Worm (Caenorhabditis elegans) whole organism, L3 larva: Measurements from ENCODE around the gene mlcd-1.

Experiments used
- R02D3.7 ChIP-seq: fragments of 150-350 bp; optimal IDR thresholded peaks from 2 replicates; lab custom pipeline; 2014; ENCODE audit warnings: missing biosample characterization, missing genetic modification characterization
- ZK546.5 ChIP-seq: sonication (generic microtip); optimal IDR thresholded peaks from 2 replicates; lab custom pipeline; 2017; ENCODE audit warnings: missing biosample characterization, missing genetic modification characterization
- ceh-16 ChIP-seq: sonication (generic microtip); optimal IDR thresholded peaks from 2 replicates; lab custom pipeline; 2017; ENCODE audit warnings: missing biosample characterization, missing genetic modification characterization
- ceh-28 ChIP-seq: fragments of 150-350 bp; optimal IDR thresholded peaks from 2 replicates; lab custom pipeline; 2014; ENCODE audit warnings: missing biosample characterization, missing genetic modification reagents, missing genetic modification characterization
- ceh-82 ChIP-seq: fragments of 150-350 bp; optimal IDR thresholded peaks from 2 replicates; lab custom pipeline; 2014; ENCODE audit warnings: missing biosample characterization, missing genetic modification characterization
- ceh-9 ChIP-seq: sonication (generic microtip); optimal IDR thresholded peaks from 2 replicates; lab custom pipeline; 2018; ENCODE audit warnings: missing biosample characterization, missing genetic modification characterization
- daf-12 ChIP-seq: fragments of 150-350 bp; optimal IDR thresholded peaks from 2 replicates; lab custom pipeline; 2014; ENCODE audit warnings: missing biosample characterization, missing genetic modification reagents, missing genetic modification characterization
- elt-1 ChIP-seq: fragments of 150-350 bp; optimal IDR thresholded peaks from 2 replicates; lab custom pipeline; 2014; ENCODE audit warnings: missing biosample characterization, missing genetic modification characterization
- elt-2 ChIP-seq: sonication (generic microtip); optimal IDR thresholded peaks from 2 replicates; lab custom pipeline; 2016; ENCODE audit warnings: missing genetic modification reagents, mild to moderate bottlenecking, missing genetic modification characterization, missing compliant biosample characterization
- elt-3 ChIP-seq, 3 experiments: fragments of 150-350 bp in 1 of 3; sonication (generic microtip) in 2 of 3; optimal IDR thresholded peaks; 2 replicates in 2 of 3; 4 replicates in 1 of 3; lab custom pipeline; 2014 to 2017; ENCODE audit warnings: missing biosample characterization in 3 of 3, missing genetic modification characterization in 3 of 3
- eor-1 ChIP-seq, 2 experiments: fragments of 150-350 bp; optimal IDR thresholded peaks; 2 replicates each; lab custom pipeline; 2014 to 2018; ENCODE audit warnings: missing biosample characterization in 2 of 2, missing genetic modification characterization in 2 of 2
- fkh-10 ChIP-seq: sonication (generic microtip); optimal IDR thresholded peaks from 2 replicates; lab custom pipeline; 2017; ENCODE audit warnings: missing biosample characterization, missing genetic modification reagents, missing genetic modification characterization
- fkh-2 ChIP-seq: fragments of 150-350 bp; optimal IDR thresholded peaks from 2 replicates; lab custom pipeline; 2014; ENCODE audit warnings: missing biosample characterization, missing genetic modification reagents, missing genetic modification characterization
- fos-1 ChIP-seq: fragments of 150-350 bp; optimal IDR thresholded peaks from 2 replicates; lab custom pipeline; 2014; ENCODE audit warnings: missing biosample characterization, missing genetic modification characterization
- hmg-11 ChIP-seq: sonication (generic microtip); optimal IDR thresholded peaks from 2 replicates; lab custom pipeline; 2016; ENCODE audit warnings: missing genetic modification characterization, missing compliant biosample characterization
- jun-1 ChIP-seq: fragments of 150-350 bp; optimal IDR thresholded peaks from 2 replicates; lab custom pipeline; 2014; ENCODE audit warnings: missing biosample characterization, missing genetic modification reagents, missing genetic modification characterization
- lin-15B ChIP-seq: fragments of 150-350 bp; optimal IDR thresholded peaks from 2 replicates; lab custom pipeline; 2014; ENCODE audit warnings: missing biosample characterization, missing genetic modification characterization
- lin-39 ChIP-seq: fragments of 150-350 bp; optimal IDR thresholded peaks from 2 replicates; lab custom pipeline; 2018; ENCODE audit warnings: missing biosample characterization, missing genetic modification reagents, missing genetic modification characterization
- lsy-12 ChIP-seq: sonication (generic microtip); optimal IDR thresholded peaks from 2 replicates; lab custom pipeline; 2016; ENCODE audit warnings: mild to moderate bottlenecking, missing genetic modification characterization, missing compliant biosample characterization
- mdl-1 ChIP-seq: fragments of 150-350 bp; optimal IDR thresholded peaks from 2 replicates; lab custom pipeline; 2014; ENCODE audit warnings: missing biosample characterization, missing genetic modification characterization
- mml-1 ChIP-seq: fragments of 150-350 bp; sonication (generic microtip); optimal IDR thresholded peaks from 3 replicates; lab custom pipeline; 2014; ENCODE audit warnings: missing biosample characterization, missing genetic modification characterization
- nfya-1 ChIP-seq: sonication (generic microtip); optimal IDR thresholded peaks from 2 replicates; lab custom pipeline; 2017; ENCODE audit warnings: missing genetic modification characterization, mild to moderate bottlenecking, missing compliant biosample characterization, antibody characterized with exemption, moderate library complexity; ENCODE audit not compliant: insufficient read depth
- nhr-11 ChIP-seq: fragments of 150-350 bp; optimal IDR thresholded peaks from 2 replicates; lab custom pipeline; 2014; ENCODE audit warnings: missing biosample characterization, missing genetic modification characterization
- nhr-237 ChIP-seq: fragments of 150-350 bp; optimal IDR thresholded peaks from 2 replicates; lab custom pipeline; 2014; ENCODE audit warnings: missing biosample characterization, missing genetic modification characterization
- nhr-25 ChIP-seq: sonication (generic microtip); optimal IDR thresholded peaks from 2 replicates; lab custom pipeline; 2017; ENCODE audit warnings: missing biosample characterization, missing genetic modification characterization
- nhr-43 ChIP-seq: sonication (generic microtip); optimal IDR thresholded peaks from 2 replicates; lab custom pipeline; 2016; ENCODE audit warnings: mild to moderate bottlenecking, missing genetic modification characterization, missing compliant biosample characterization; ENCODE audit not compliant: poor library complexity, severe bottlenecking
- nhr-67 ChIP-seq: fragments of 150-350 bp; optimal IDR thresholded peaks from 2 replicates; lab custom pipeline; 2014; ENCODE audit warnings: missing biosample characterization, missing genetic modification characterization
- nhr-76 ChIP-seq: fragments of 150-350 bp; sonication (generic microtip); optimal IDR thresholded peaks from 5 replicates; lab custom pipeline; 2014; ENCODE audit warnings: missing biosample characterization, missing genetic modification characterization
- nhr-77 ChIP-seq: fragments of 150-350 bp; optimal IDR thresholded peaks from 2 replicates; lab custom pipeline; 2014; ENCODE audit warnings: missing biosample characterization, missing genetic modification characterization
- pha-4 ChIP-seq: fragments of 150-350 bp; optimal IDR thresholded peaks from 2 replicates; lab custom pipeline; 2014; ENCODE audit warnings: missing biosample characterization, missing genetic modification reagents, missing genetic modification characterization
- pqm-1 ChIP-seq: fragments of 150-350 bp; optimal IDR thresholded peaks from 2 replicates; lab custom pipeline; 2017; ENCODE audit warnings: missing biosample characterization, missing genetic modification characterization, inconsistent platforms
- sea-2 ChIP-seq: fragments of 150-350 bp; sonication (generic microtip); optimal IDR thresholded peaks from 4 replicates; lab custom pipeline; 2014; ENCODE audit warnings: missing biosample characterization, missing genetic modification reagents, missing genetic modification characterization
- skn-1 ChIP-seq: fragments of 150-350 bp; optimal IDR thresholded peaks from 2 replicates; lab custom pipeline; 2014; ENCODE audit warnings: missing biosample characterization, missing genetic modification characterization
- snpc-4 ChIP-seq: fragments of 150-350 bp; optimal IDR thresholded peaks from 2 replicates; lab custom pipeline; 2014; ENCODE audit warnings: missing biosample characterization, missing genetic modification characterization
- tbx-2 ChIP-seq: sonication (generic microtip); optimal IDR thresholded peaks from 2 replicates; lab custom pipeline; 2016; ENCODE audit warnings: mild to moderate bottlenecking, missing genetic modification characterization, missing compliant biosample characterization
- unc-39 ChIP-seq: sonication (generic microtip); optimal IDR thresholded peaks from 4 replicates; lab custom pipeline; 2017; ENCODE audit warnings: missing biosample characterization, missing genetic modification characterization
- unc-62 ChIP-seq: fragments of 150-350 bp; sonication (generic microtip); optimal IDR thresholded peaks from 4 replicates; lab custom pipeline; 2014; ENCODE audit warnings: missing biosample characterization, missing genetic modification reagents, missing genetic modification characterization
- zag-1 ChIP-seq: fragments of 150-350 bp; optimal IDR thresholded peaks from 2 replicates; lab custom pipeline; 2014; ENCODE audit warnings: missing biosample characterization, missing genetic modification characterization
- ztf-11 ChIP-seq: fragments of 150-350 bp; optimal IDR thresholded peaks from 2 replicates; lab custom pipeline; 2014; ENCODE audit warnings: missing biosample characterization, missing genetic modification characterization

The mlcd-1 gene

DNA sequence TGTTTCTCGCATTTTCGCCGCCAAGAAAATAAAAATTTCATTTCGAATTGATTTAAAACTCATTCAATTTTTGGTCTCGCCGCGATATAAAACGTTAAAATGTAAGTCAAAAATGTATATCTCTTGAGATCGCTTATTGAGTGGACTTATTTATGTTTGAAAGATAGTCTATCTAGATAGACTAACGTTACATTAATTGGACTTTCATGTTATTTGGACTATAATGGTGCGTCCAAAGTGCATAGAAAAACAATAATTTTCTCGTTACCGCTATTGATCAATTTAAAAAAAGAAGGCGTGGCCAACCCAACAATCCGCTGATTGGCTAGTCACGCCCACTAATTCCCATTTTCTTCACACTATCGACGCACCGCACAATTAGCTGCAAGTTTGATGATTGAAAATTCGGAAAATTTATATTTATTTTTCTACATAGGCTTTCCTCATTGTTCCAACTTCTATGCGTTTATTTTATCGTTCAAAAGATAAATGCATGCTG, 16.2 kb upstream of the mlcd-1 start, which contains the start of gene F35G12.5:
Gene F35G12.5, plus strand, starts transcription at position 51 of the 499 bp plus-strand sequence.
- TF ChIP-seq nfya-1 (tag; lab: Kevin White, UChicago) (peak; percentile 97), hmg-11 (tag; lab: Kevin White, UChicago) (no peak)

DNA sequence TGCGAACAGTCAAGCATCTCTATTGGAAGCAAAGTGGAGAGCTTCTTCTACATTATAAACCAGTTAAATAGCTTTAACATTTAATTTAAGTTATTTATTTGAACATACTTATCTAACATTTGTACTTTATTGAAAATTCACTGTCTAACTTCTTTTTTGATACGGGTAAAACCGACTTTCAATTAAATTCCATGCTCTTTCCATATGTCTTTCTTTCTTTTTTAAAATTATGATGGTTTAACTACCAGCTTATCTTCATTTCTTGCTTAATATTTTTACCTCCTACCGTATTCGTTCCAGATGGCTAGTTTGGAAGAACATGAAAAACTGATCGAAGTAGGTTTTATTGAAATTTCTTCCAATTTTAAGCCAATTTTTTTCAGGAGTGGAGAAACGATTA, 13.6 kb upstream of the mlcd-1 start, which contains the start of gene F35G12.12:
Gene F35G12.12, plus strand, starts transcription at position 301 of the 400 bp plus-strand sequence.
- TF ChIP-seq fos-1 (tag; lab: Kevin White, UChicago) (no peak), nhr-237 (tag; lab: Kevin White, UChicago) (no peak), skn-1 (tag; lab: Kevin White, UChicago) (no peak), nhr-77 (no peak), eor-1 (tag; optimal IDR thresholded peaks at IDR 0.05; lab: Kevin White, UChicago) (no peak), jun-1 (tag; lab: Kevin White, UChicago) (no peak), nhr-43 (tag; lab: Kevin White, UChicago) (no peak)

DNA sequence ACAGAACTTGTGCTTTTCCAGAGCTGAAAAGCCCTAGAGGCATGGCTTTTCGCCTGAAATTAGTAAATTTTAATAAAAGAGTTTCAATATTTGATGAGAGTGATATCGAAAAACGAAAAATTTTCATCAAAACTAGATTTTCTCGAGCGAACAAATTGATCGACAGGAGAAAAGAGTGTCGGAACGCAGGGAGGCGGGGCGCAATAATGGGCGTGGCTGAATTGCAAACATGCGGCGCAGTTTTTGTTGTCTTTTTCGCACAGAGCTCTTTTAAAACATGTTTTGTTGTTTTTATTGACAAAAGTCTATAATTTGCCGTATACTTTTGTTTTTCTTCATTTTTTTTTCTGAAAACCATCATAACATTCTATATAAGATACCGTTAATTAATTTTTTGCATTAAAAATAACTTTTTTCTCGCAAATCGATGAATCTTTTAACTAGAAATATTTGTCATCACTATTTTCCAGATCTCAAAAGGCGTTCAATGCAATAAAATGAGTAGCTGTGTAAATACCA, 10.5 kb upstream of the mlcd-1 start, which contains the start of the genes sel-5 and wdr-48:
Gene sel-5, minus strand, starts transcription at position 53 of the 519 bp plus-strand sequence.
Gene wdr-48, plus strand, starts transcription at position 469 of the 519 bp plus-strand sequence.
- TF ChIP-seq ceh-16 (tag; lab: Kevin White, UChicago) (no peak), ceh-82 (tag; lab: Kevin White, UChicago) (no peak), unc-62 (GFP tag; lab: Kevin White, UChicago) (no peak), tbx-2 (no peak), nhr-11 (tag; lab: Kevin White, UChicago) (no peak), ceh-9 (tag; lab: Kevin White, UChicago) (no peak), elt-1 (tag; lab: Kevin White, UChicago) (no peak), elt-3 (tag; optimal IDR thresholded peaks at IDR 0.05; lab: Kevin White, UChicago) (no peak), daf-12 (tag; lab: Kevin White, UChicago) (no peak), zag-1 (no peak), snpc-4 (tag; lab: Kevin White, UChicago) (no peak), nfya-1 (tag; lab: Kevin White, UChicago) (peak; percentile 71), nhr-77 (no peak), eor-1 (tag; optimal IDR thresholded peaks at IDR 0.05; lab: Kevin White, UChicago) (no peak), ceh-28 (tag; lab: Kevin White, UChicago) (no peak), mdl-1 (tag; lab: Kevin White, UChicago) (no peak), fkh-10 (no peak), nhr-76 (tag; lab: Kevin White, UChicago) (no peak), nhr-237 (tag; lab: Kevin White, UChicago) (no peak), ztf-11 (tag; lab: Kevin White, UChicago) (no peak), pqm-1 (tag; lab: Kevin White, UChicago) (no peak), nhr-25 (tag; lab: Kevin White, UChicago) (peak; percentile 51), unc-39 (tag; lab: Kevin White, UChicago) (no peak), elt-2 (no peak), R02D3.7 (no peak), mml-1 (no peak), ZK546.5 (tag; lab: Kevin White, UChicago) (no peak), nhr-43 (tag; lab: Kevin White, UChicago) (no peak), lin-15B (tag; lab: Kevin White, UChicago) (peak; percentile 33), lsy-12 (tag; lab: Kevin White, UChicago) (no peak), lin-39 (tag; lab: Kevin White, UChicago) (peak; percentile 47), fkh-2 (tag; lab: Kevin White, UChicago) (no peak), fos-1 (tag; lab: Kevin White, UChicago) (no peak), sea-2 (GFP tag; lab: Kevin White, UChicago) (no peak), hmg-11 (tag; lab: Kevin White, UChicago) (peak; percentile 51), nhr-67 (tag; lab: Kevin White, UChicago) (no peak), pha-4 (tag; lab: Kevin White, UChicago) (peak; percentile 69)
